Fruit fly (Drosophila melanogaster): ENCODE measurements around the gene CG10347.

DNA sequence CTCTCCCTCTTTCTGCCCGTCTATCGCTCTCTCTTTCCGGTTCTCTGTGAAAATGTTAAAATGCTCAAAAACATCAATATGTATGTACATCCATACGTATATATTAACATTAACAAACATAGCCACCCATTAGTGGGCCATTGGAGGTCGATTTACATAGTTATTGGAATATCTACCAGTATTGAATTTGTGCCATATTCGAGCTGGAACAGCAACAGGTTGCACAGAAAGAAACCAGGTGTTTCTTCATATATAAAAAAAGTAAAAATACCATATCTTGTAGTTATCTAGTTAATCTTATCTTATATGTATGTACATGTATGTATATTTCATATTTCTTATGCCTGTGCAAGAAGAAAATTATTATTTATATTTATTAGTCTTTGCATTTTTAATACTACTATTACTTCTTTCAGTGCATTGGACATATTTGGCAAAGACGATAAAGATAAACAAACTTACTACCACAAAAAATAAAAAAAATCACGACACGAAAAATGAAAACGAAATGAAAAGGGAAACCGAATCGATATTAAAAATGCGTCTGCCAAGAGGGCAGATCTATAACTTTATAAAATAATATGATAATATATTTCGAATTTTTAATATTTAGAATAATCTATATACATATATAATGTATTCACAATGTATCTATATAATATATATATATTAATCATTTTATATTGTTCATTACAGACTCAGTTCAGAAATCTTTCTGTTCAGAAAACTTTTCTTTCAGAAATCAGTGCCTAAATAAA, 6.0 kb downstream of the CG10347 start:
- TF ChIP-seq Ets98B (GFP tag; IDR thresholded peaks at IDR 0.05) (no peak), Snoo (tag; optimal IDR thresholded peaks at IDR 0.05) (no peak), rn (GFP tag; IDR thresholded peaks at IDR 0.05) (no peak), Pif1B (GFP tag; optimal IDR thresholded peaks at IDR 0.05) (no peak), CG8159 (tag; optimal IDR thresholded peaks at IDR 0.05) (no peak), D1 (tag; optimal IDR thresholded peaks at IDR 0.05) (no peak), CG4496 (GFP tag; IDR thresholded peaks at IDR 0.05) (no peak), EcR (GFP tag; optimal IDR thresholded peaks at IDR 0.05) (no peak), CG12605 (GFP tag; IDR thresholded peaks at IDR 0.05) (no peak)
